Fruit fly (Drosophila melanogaster): ENCODE results near the gene Cpr65Ax1.

The Cpr65Ax1 gene

dm6 chr3L:6192822-6193555 lies 45.2 kb upstream of the Cpr65Ax1 start, which contains the start of the genes Sf3b6 and Tnpo (continued):
- TF ChIP-seq CG12391 (tag; optimal IDR thresholded peaks at IDR 0.05) (peak; percentile 91), Eip74EF (GFP tag; optimal IDR thresholded peaks at IDR 0.05) (no peak), Med (GFP tag) (peak; percentile 84), sc (optimal IDR thresholded peaks at IDR 0.05) (no peak), sc (GFP tag; optimal IDR thresholded peaks at IDR 0.05) (no peak), Lim3 (GFP tag; IDR thresholded peaks at IDR 0.05) (no peak), cg (GFP tag; optimal IDR thresholded peaks at IDR 0.05) (no peak), Scr (GFP tag; IDR thresholded peaks at IDR 0.05; ENCODE audit: partially characterized antibody) (peak; percentile 74), jigr1 (GFP tag; IDR thresholded peaks at IDR 0.05) (peak; percentile 85), Dref (GFP tag; IDR thresholded peaks at IDR 0.05) (peak; percentile 41; the same call in 1 of the 2 replicates), ac (GFP tag; optimal IDR thresholded peaks at IDR 0.05) (no peak), CHES-1-like (GFP tag; optimal IDR thresholded peaks at IDR 0.05) (peak; percentile 66), Side (GFP tag; optimal IDR thresholded peaks at IDR 0.05) (no peak), sug (tag; optimal IDR thresholded peaks at IDR 0.05) (peak; percentile 85), CG14965 (GFP tag; optimal IDR thresholded peaks at IDR 0.05; ENCODE audit: borderline replicate concordance) (no peak), CG12236 (GFP tag; optimal IDR thresholded peaks at IDR 0.05) (peak; percentile 33), MTF-1 (GFP tag; optimal IDR thresholded peaks at IDR 0.05; ENCODE audit: borderline replicate concordance) (no peak), CG14860 (GFP tag; IDR thresholded peaks at IDR 0.05; ENCODE audit: partially characterized antibody) (peak; percentile 47; the same call in 2 of the 3 replicates), CG6175 (GFP tag; IDR thresholded peaks at IDR 0.05) (peak; percentile 39; the same call in 1 of the 3 replicates), dati (GFP tag; IDR thresholded peaks at IDR 0.05) (no peak), Abd-B (GFP tag; optimal IDR thresholded peaks at IDR 0.05) (no peak), CG7963 (GFP tag; IDR thresholded peaks at IDR 0.05; ENCODE audit: partially characterized antibody) (no peak), CG10274 (GFP tag; optimal IDR thresholded peaks at IDR 0.05) (peak; percentile 80), CG4820 (GFP tag; optimal IDR thresholded peaks at IDR 0.05) (peak; percentile 80), CG2678 (tag; optimal IDR thresholded peaks at IDR 0.05) (no peak), CG11560 (tag; IDR thresholded peaks at IDR 0.05) (peak; percentile 77), nmo (GFP tag; optimal IDR thresholded peaks at IDR 0.05) (peak; percentile 93), ci (GFP tag; IDR thresholded peaks at IDR 0.05) (peak; percentile 73; the same call in 2 of the 3 replicates), cato (GFP tag; optimal IDR thresholded peaks at IDR 0.05; ENCODE audit: borderline replicate concordance) (peak; percentile 65), sens (GFP tag) (no peak), hb (GFP tag; IDR thresholded peaks at IDR 0.05; ENCODE audit: partially characterized antibody) (no peak), eyg (GFP tag; optimal IDR thresholded peaks at IDR 0.05) (peak; percentile 23), Nf-YB (GFP tag; optimal IDR thresholded peaks at IDR 0.05) (no peak), CG30403 (GFP tag; optimal IDR thresholded peaks at IDR 0.05) (peak; percentile 95), Lhr (GFP tag; optimal IDR thresholded peaks at IDR 0.05) (peak; percentile 78), CG18599 (GFP tag; optimal IDR thresholded peaks at IDR 0.05) (no peak), fru (optimal IDR thresholded peaks at IDR 0.05) (no peak), CG3995 (GFP tag; optimal IDR thresholded peaks at IDR 0.05) (peak; percentile 91), CG3726 (GFP tag; IDR thresholded peaks at IDR 0.05) (peak; percentile 57; the same call in 1 of the 3 replicates), CG14667 (GFP tag; IDR thresholded peaks at IDR 0.05) (peak; percentile 78), E2f2 (GFP tag; IDR thresholded peaks at IDR 0.05) (peak; percentile 65), CG10565 (GFP tag; optimal IDR thresholded peaks at IDR 0.05) (no peak), lola (GFP tag; optimal IDR thresholded peaks at IDR 0.05) (peak in 1 of 3 experiments; percentile 91), cwo (GFP tag; optimal IDR thresholded peaks at IDR 0.05) (peak; percentile 68), Taf1 (GFP tag; IDR thresholded peaks at IDR 0.05) (peak; percentile 68; the same call in 1 of the 2 replicates), pan (optimal IDR thresholded peaks at IDR 0.05) (no peak), pan (GFP tag; optimal IDR thresholded peaks at IDR 0.05 in 1 of 2, IDR thresholded peaks at IDR 0.05 in 1 of 2) (peak in 1 of 2 experiments; percentile 80), Fer3 (tag; optimal IDR thresholded peaks at IDR 0.05) (no peak), TFAM (GFP tag; optimal IDR thresholded peaks at IDR 0.05) (no peak)
